Fruit fly (Drosophila melanogaster): Measurements from ENCODE around the gene GCS1.
A peak's percentile ranks its signal among the peaks of the same experiment; 100 is the strongest.

GCS1 gene

dm6 chrX:11326213-11326731 lies 21.5 kb downstream of the GCS1 start (continued):
- TF ChIP-seq schlank (tag; optimal IDR thresholded peaks at IDR 0.05) (peak; percentile 65), CkIIα-i1 (GFP tag; IDR thresholded peaks at IDR 0.05) (no peak), tin (GFP tag; optimal IDR thresholded peaks at IDR 0.05) (peak; percentile 21), CG32767 (GFP tag; IDR thresholded peaks at IDR 0.05) (no peak), Hr51 (GFP tag; optimal IDR thresholded peaks at IDR 0.05) (peak; percentile 13 to 80), CG10565 (GFP tag; optimal IDR thresholded peaks at IDR 0.05) (no peak), trem (tag; optimal IDR thresholded peaks at IDR 0.05) (peak; percentile 24), CG11560 (tag; IDR thresholded peaks at IDR 0.05) (peak; percentile 50; the same call in 1 of the 3 replicates), lov (optimal IDR thresholded peaks at IDR 0.05) (no peak), lov (GFP tag; IDR thresholded peaks at IDR 0.05) (no peak), CG12155 (GFP tag; optimal IDR thresholded peaks at IDR 0.05) (peak; percentile 66), CG2889 (GFP tag; IDR thresholded peaks at IDR 0.05) (peak; percentile 49; the same call in 1 of the 3 replicates), CG10274 (GFP tag; optimal IDR thresholded peaks at IDR 0.05) (peak; percentile 37), CG34422 (GFP tag; IDR thresholded peaks at IDR 0.05) (peak; percentile 62), CG2678 (tag; optimal IDR thresholded peaks at IDR 0.05) (peak; percentile 84), tna (GFP tag; IDR thresholded peaks at IDR 0.05; ENCODE audit: partially characterized antibody) (no peak), Fer2 (tag; optimal IDR thresholded peaks at IDR 0.05) (peak; percentile 4), tap (tag; optimal IDR thresholded peaks at IDR 0.05) (peak; percentile 63), pnt (GFP tag; optimal IDR thresholded peaks at IDR 0.05) (peak; percentile 35), caup (GFP tag; optimal IDR thresholded peaks at IDR 0.05; ENCODE audit: severe bottlenecking) (peak; percentile 60), wek (GFP tag; optimal IDR thresholded peaks at IDR 0.05) (peak; percentile 53), btn (GFP tag; optimal IDR thresholded peaks at IDR 0.05) (peak; percentile 29), Hand (GFP tag; optimal IDR thresholded peaks at IDR 0.05) (peak; percentile 35), Mrtf (GFP tag; IDR thresholded peaks at IDR 0.05) (peak; percentile 48; the same call in 1 of the 3 replicates), psq (GFP tag; optimal IDR thresholded peaks at IDR 0.05) (no peak), eyg (GFP tag; optimal IDR thresholded peaks at IDR 0.05) (peak; percentile 62), tll (GFP tag; optimal IDR thresholded peaks at IDR 0.05) (no peak), slp2 (GFP tag; optimal IDR thresholded peaks at IDR 0.05) (peak; percentile 15), CG4854 (GFP tag; optimal IDR thresholded peaks at IDR 0.05) (peak; percentile 23), fru (optimal IDR thresholded peaks at IDR 0.05) (no peak), corto (GFP tag; optimal IDR thresholded peaks at IDR 0.05) (peak; percentile 41), dan (GFP tag; IDR thresholded peaks at IDR 0.05) (no peak), mam (GFP tag; optimal IDR thresholded peaks at IDR 0.05) (peak; percentile 53), NC2α (GFP tag; optimal IDR thresholded peaks at IDR 0.05) (peak; percentile 30), CG3847 (GFP tag; IDR thresholded peaks at IDR 0.05) (no peak; the same call in 1 of the 2 replicates), CG6791 (GFP tag; IDR thresholded peaks at IDR 0.05; ENCODE audit: partially characterized antibody) (no peak), stc (GFP tag; IDR thresholded peaks at IDR 0.05) (peak; percentile 67), unpg (GFP tag; optimal IDR thresholded peaks at IDR 0.05) (peak; percentile 76), ase (GFP tag; IDR thresholded peaks at IDR 0.05) (no peak; the same call in 1 of the 3 replicates), crp (GFP tag; optimal IDR thresholded peaks at IDR 0.05) (peak in 1 of 2 experiments; percentile 15), klu (GFP tag; IDR thresholded peaks at IDR 0.05) (0 out of 2 replicates have a peak, but pooled peaks have one; percentile 19), ranshi (GFP tag; IDR thresholded peaks at IDR 0.05) (peak; percentile 63), CG3407 (GFP tag; optimal IDR thresholded peaks at IDR 0.05) (peak; percentile 40), CG8765 (GFP tag; IDR thresholded peaks at IDR 0.05) (no peak), bbx (GFP tag; IDR thresholded peaks at IDR 0.05; ENCODE audit: partially characterized antibody) (no peak), CG17328 (GFP tag; IDR thresholded peaks at IDR 0.05) (peak; percentile 47), Bgb (GFP tag; IDR thresholded peaks at IDR 0.05; ENCODE audit: partially characterized antibody) (no peak), CG3838 (GFP tag; optimal IDR thresholded peaks at IDR 0.05) (no peak), ftz-f1 (GFP tag; optimal IDR thresholded peaks at IDR 0.05) (peak; percentile 86), CG14710 (tag; optimal IDR thresholded peaks at IDR 0.05) (peak; percentile 46)
